Worm (Caenorhabditis elegans) whole organism, young adult: ENCODE results near the gene K06H7.1.

ENCODE experiments used
- B0035.1 ChIP-seq: sonication (generic microtip); optimal IDR thresholded peaks from 2 replicates; lab custom pipeline; 2016; ENCODE audit warnings: missing genetic modification characterization, mild to moderate bottlenecking, missing compliant biosample characterization, missing genotype, missing genetic modification reagents
- C06A6.2 ChIP-seq: fragments of 200-800 bp; sonication (Bioruptor generic); conservative IDR thresholded peaks from 2 replicates; pipeline ENCODE4 v1.3.6; 2022; ENCODE audit warnings: missing genetic modification characterization, missing compliant biosample characterization
- F10E7.11 ChIP-seq: sonication (generic microtip); optimal IDR thresholded peaks from 2 replicates; lab custom pipeline; 2017; ENCODE audit warnings: mild to moderate bottlenecking, missing genetic modification characterization, moderate library complexity, missing compliant biosample characterization
- F23B12.7 ChIP-seq: sonication (generic microtip); optimal IDR thresholded peaks from 2 replicates; lab custom pipeline; 2017; ENCODE audit warnings: missing genetic modification characterization, mild to moderate bottlenecking, missing compliant biosample characterization, antibody characterized with exemption, moderate library complexity; ENCODE audit not compliant: insufficient read depth
- F55B11.4 ChIP-seq: sonication (generic microtip); optimal IDR thresholded peaks from 2 replicates; lab custom pipeline; 2016; ENCODE audit warnings: missing compliant biosample characterization, missing genetic modification characterization, borderline replicate concordance; ENCODE audit not compliant: insufficient read depth
- K12H6.12 ChIP-seq: fragments of 200-800 bp; sonication (Bioruptor generic); optimal IDR thresholded peaks from 2 replicates; lab custom pipeline; 2018; ENCODE audit warnings: mild to moderate bottlenecking, missing genetic modification characterization, missing compliant biosample characterization
- Y56A3A.18 ChIP-seq: fragments of 200-800 bp; sonication (Bioruptor generic); IDR thresholded peaks from 2 replicates; pipeline ENCODE4 v1.3.6; 2022; ENCODE audit warnings: missing genetic modification reagents, missing genetic modification characterization, missing compliant biosample characterization
- Y79H2A.3 ChIP-seq: fragments of 200-800 bp; sonication (Bioruptor generic); conservative IDR thresholded peaks from 2 replicates; pipeline ENCODE4 v1.3.6; 2022; ENCODE audit warnings: missing genetic modification reagents, missing genetic modification characterization, missing compliant biosample characterization
- atf-7 ChIP-seq: sonication (generic microtip); optimal IDR thresholded peaks from 2 replicates; lab custom pipeline; 2017; ENCODE audit warnings: mild to moderate bottlenecking, missing genetic modification characterization, missing compliant biosample characterization
- bed-1 ChIP-seq: fragments of 200-800 bp; sonication (Bioruptor generic); IDR thresholded peaks from 2 replicates; pipeline ENCODE4 v1.3.6; 2022; ENCODE audit warnings: missing genetic modification reagents, missing genetic modification characterization, missing compliant biosample characterization
- ccch-3 ChIP-seq: fragments of 200-800 bp; sonication (Bioruptor generic); optimal IDR thresholded peaks from 2 replicates; lab custom pipeline; 2018; ENCODE audit warnings: mild to moderate bottlenecking, missing genetic modification characterization, missing compliant biosample characterization
- cebp-2 ChIP-seq: fragments of 200-800 bp; sonication (Bioruptor generic); IDR thresholded peaks from 2 replicates; pipeline ENCODE4 v1.3.6; 2022; ENCODE audit warnings: missing genetic modification characterization, missing compliant biosample characterization
- ceh-100 ChIP-seq: fragments of 200-800 bp; sonication (Bioruptor generic); IDR thresholded peaks from 2 replicates; pipeline ENCODE4 v1.3.6; 2022; ENCODE audit warnings: missing genetic modification reagents, missing genetic modification characterization, missing compliant biosample characterization
- ceh-40 ChIP-seq: fragments of 200-800 bp; sonication (Bioruptor generic); IDR thresholded peaks from 2 replicates; pipeline ENCODE4 v1.3.6; 2022; ENCODE audit warnings: missing genetic modification characterization, missing compliant biosample characterization
- ceh-79 ChIP-seq: sonication (generic microtip); optimal IDR thresholded peaks from 2 replicates; lab custom pipeline; 2017; ENCODE audit warnings: mild to moderate bottlenecking, missing genetic modification characterization, missing compliant biosample characterization
- dpl-1 ChIP-seq: fragments of 150-350 bp; optimal IDR thresholded peaks from 2 replicates; lab custom pipeline; 2014; ENCODE audit warnings: missing biosample characterization, missing genetic modification reagents, missing genetic modification characterization
- efl-1 ChIP-seq: fragments of 150-350 bp; optimal IDR thresholded peaks from 2 replicates; lab custom pipeline; 2014; ENCODE audit warnings: missing biosample characterization, missing genetic modification reagents, missing genetic modification characterization
- egrh-3 ChIP-seq: fragments of 200-800 bp; sonication (Bioruptor generic); IDR thresholded peaks from 2 replicates; pipeline ENCODE4 v1.3.6; 2022; ENCODE audit warnings: missing genetic modification reagents, missing genetic modification characterization, missing compliant biosample characterization
- ekl-4 ChIP-seq: fragments of 200-800 bp; sonication (Bioruptor generic); IDR thresholded peaks from 2 replicates; pipeline ENCODE4 v1.3.6; 2022; ENCODE audit warnings: missing genetic modification reagents, missing genetic modification characterization, missing compliant biosample characterization
- fkh-3 ChIP-seq: sonication (generic microtip); optimal IDR thresholded peaks from 2 replicates; lab custom pipeline; 2016; ENCODE audit warnings: mild to moderate bottlenecking, missing genetic modification characterization, missing compliant biosample characterization
- him-1 ChIP-seq: sonication (generic microtip); optimal IDR thresholded peaks from 2 replicates; lab custom pipeline; 2016; ENCODE audit warnings: missing genotype, missing genetic modification reagents, missing genetic modification characterization, missing compliant biosample characterization
- hlh-26 ChIP-seq: fragments of 200-800 bp; sonication (Bioruptor generic); conservative IDR thresholded peaks from 2 replicates; pipeline ENCODE4 v1.3.6; 2022; ENCODE audit warnings: missing genetic modification reagents, missing genetic modification characterization, missing compliant biosample characterization
- hmg-1.2 ChIP-seq: fragments of 200-800 bp; sonication (Bioruptor generic); IDR thresholded peaks from 2 replicates; pipeline ENCODE4 v1.3.6; 2022; ENCODE audit warnings: missing genetic modification reagents, missing genetic modification characterization, missing compliant biosample characterization
- hrde-1 ChIP-seq: sonication (generic microtip); optimal IDR thresholded peaks from 2 replicates; lab custom pipeline; 2016; ENCODE audit warnings: missing genetic modification characterization, mild to moderate bottlenecking, missing compliant biosample characterization, moderate library complexity, missing genotype, missing genetic modification reagents, borderline replicate concordance
- let-607 ChIP-seq, 2 experiments: fragments of 200-800 bp in 1 of 2; sonication (Bioruptor generic) in 1 of 2; sonication (generic microtip) in 1 of 2; optimal IDR thresholded peaks; 2 replicates each; lab custom pipeline; 2016 to 2018; ENCODE audit warnings: mild to moderate bottlenecking in 2 of 2, missing compliant biosample characterization in 2 of 2, missing genetic modification characterization in 2 of 2, moderate library complexity in 2 of 2, missing genotype in 1 of 2
- lin-35 ChIP-seq, 3 experiments: fragments of 150-350 bp in 2 of 3; sonication (generic microtip) in 1 of 3; optimal IDR thresholded peaks; 2 replicates each; lab custom pipeline; 2014 to 2018; ENCODE audit warnings: missing biosample characterization in 3 of 3, missing genetic modification characterization in 3 of 3, missing genetic modification reagents in 3 of 3
- lin-40 ChIP-seq: sonication (generic microtip); optimal IDR thresholded peaks from 2 replicates; lab custom pipeline; 2016; ENCODE audit warnings: missing genetic modification characterization, mild to moderate bottlenecking, missing compliant biosample characterization, missing genotype, missing genetic modification reagents
- lir-1 ChIP-seq: fragments of 200-800 bp; sonication (Bioruptor generic); conservative IDR thresholded peaks from 2 replicates; pipeline ENCODE4 v1.3.6; 2022; ENCODE audit warnings: missing genetic modification reagents, missing genetic modification characterization, missing compliant biosample characterization
- nhr-120 ChIP-seq: fragments of 200-800 bp; sonication (Bioruptor generic); IDR thresholded peaks from 2 replicates; pipeline ENCODE4 v1.3.6; 2022; ENCODE audit warnings: missing genetic modification characterization, missing compliant biosample characterization
- pha-4 ChIP-seq: fragments of 150-350 bp; sonication (generic microtip); optimal IDR thresholded peaks from 2 replicates; lab custom pipeline; 2014; ENCODE audit warnings: missing biosample characterization, missing genetic modification reagents, missing genetic modification characterization
- repo-1 ChIP-seq: sonication (generic microtip); optimal IDR thresholded peaks from 2 replicates; lab custom pipeline; 2017; ENCODE audit warnings: mild to moderate bottlenecking, missing genetic modification characterization, missing compliant biosample characterization
- sdz-38 ChIP-seq: sonication (generic microtip); optimal IDR thresholded peaks from 2 replicates; lab custom pipeline; 2016; ENCODE audit warnings: missing genotype, missing genetic modification characterization, missing compliant biosample characterization
- snpc-1.1 ChIP-seq: sonication (generic microtip); optimal IDR thresholded peaks from 2 replicates; lab custom pipeline; 2017; ENCODE audit warnings: missing genetic modification characterization, mild to moderate bottlenecking, missing compliant biosample characterization, antibody characterized with exemption, moderate library complexity, missing genotype, missing genetic modification reagents; ENCODE audit not compliant: insufficient read depth
- snpc-4 ChIP-seq, 5 experiments: fragments of 150-350 bp in 1 of 5; sonication (generic microtip) in 4 of 5; optimal IDR thresholded peaks; 2 replicates each; lab custom pipeline; 2014 to 2018; ENCODE audit warnings: missing genetic modification characterization in 5 of 5, missing biosample characterization in 3 of 5, antibody characterized with exemption in 2 of 5, mild to moderate bottlenecking in 2 of 5, missing compliant biosample characterization in 2 of 5, missing genotype in 2 of 5, moderate library complexity in 2 of 5, missing genetic modification reagents in 1 of 5
- somi-1 ChIP-seq: fragments of 200-800 bp; sonication (Bioruptor generic); optimal IDR thresholded peaks from 2 replicates; lab custom pipeline; 2018; ENCODE audit warnings: mild to moderate bottlenecking, missing genetic modification characterization, missing compliant biosample characterization
- tbp1 ChIP-seq: fragments of 200-800 bp; sonication (Bioruptor generic); optimal IDR thresholded peaks from 2 replicates; lab custom pipeline; 2018; ENCODE audit warnings: mild to moderate bottlenecking, missing genetic modification characterization, missing compliant biosample characterization
- tlf-1 ChIP-seq: fragments of 200-800 bp; sonication (Bioruptor generic); optimal IDR thresholded peaks from 2 replicates; lab custom pipeline; 2018; ENCODE audit warnings: mild to moderate bottlenecking, missing genetic modification characterization, missing compliant biosample characterization
- unc-62 ChIP-seq: fragments of 150-350 bp; optimal IDR thresholded peaks from 2 replicates; lab custom pipeline; 2014; ENCODE audit warnings: missing biosample characterization, missing genetic modification reagents, missing genetic modification characterization
- xnd-1 ChIP-seq: sonication (generic microtip); optimal IDR thresholded peaks from 2 replicates; lab custom pipeline; 2016; ENCODE audit warnings: missing genotype, missing genetic modification reagents, missing genetic modification characterization, missing compliant biosample characterization
- zfh-2 ChIP-seq: fragments of 200-800 bp; sonication (Bioruptor generic); conservative IDR thresholded peaks from 2 replicates; pipeline ENCODE4 v1.3.6; 2022; ENCODE audit warnings: missing genetic modification reagents, missing genetic modification characterization, missing compliant biosample characterization
- zim-3 ChIP-seq: sonication (generic microtip); optimal IDR thresholded peaks from 2 replicates; lab custom pipeline; 2017; ENCODE audit warnings: mild to moderate bottlenecking, missing genetic modification characterization, moderate library complexity, missing compliant biosample characterization
- ztf-26 ChIP-seq: sonication (generic microtip); optimal IDR thresholded peaks from 2 replicates; lab custom pipeline; 2017; ENCODE audit warnings: missing genetic modification characterization, missing compliant biosample characterization

Gene K06H7.1

DNA sequence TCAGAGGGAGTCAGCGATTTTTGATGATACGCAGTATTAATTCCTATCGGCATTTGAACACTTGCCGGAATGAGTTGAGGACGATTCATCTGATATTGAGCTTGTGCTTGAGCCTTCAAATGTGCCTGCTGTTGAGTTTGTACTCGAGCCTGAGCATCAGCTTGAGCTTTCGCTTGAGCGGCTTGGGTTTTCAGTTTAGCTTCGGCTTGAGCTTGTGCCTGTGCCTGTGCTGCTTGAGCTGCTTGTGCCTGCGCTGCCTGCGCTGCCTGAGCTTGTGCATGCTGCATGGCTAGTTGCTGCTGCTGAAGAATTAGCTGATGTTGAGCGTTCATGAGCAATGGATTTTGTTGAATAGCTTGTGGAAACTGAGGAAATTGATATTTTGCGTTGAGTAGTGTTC lies 16.8 kb downstream of the K06H7.1 start:
- TF ChIP-seq hrde-1 (tag; lab: Kevin White, UChicago), result no peak
- TF ChIP-seq bed-1, result no peak
- no peak for TF ChIP-seq atf-7 (tag; lab: Kevin White, UChicago)
- TF ChIP-seq sdz-38 (tag; lab: Kevin White, UChicago), result no peak
- TF ChIP-seq zfh-2, result peak; percentile 59
- TF ChIP-seq, all 124 proteins: peak for 1

DNA sequence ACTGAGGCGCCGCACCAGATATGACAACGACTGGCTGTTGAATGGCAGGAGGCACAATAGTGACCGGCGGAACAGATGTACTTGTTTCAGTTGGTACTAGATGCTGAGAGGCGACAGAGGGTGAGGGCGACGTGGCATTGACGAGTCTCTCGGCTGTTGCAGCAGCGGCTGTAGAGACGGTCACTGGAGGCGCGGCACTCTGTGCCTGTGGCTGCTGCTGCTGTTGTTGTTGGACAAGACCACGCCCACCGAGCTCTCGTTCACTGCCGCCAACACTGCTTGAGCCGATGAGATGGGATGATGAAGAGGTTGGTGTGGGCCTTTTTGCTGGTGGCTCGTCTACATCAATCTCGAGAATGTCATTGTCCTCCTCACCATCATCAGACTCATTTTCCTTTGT lies 18.0 kb downstream of the K06H7.1 start:
- TF ChIP-seq egrh-3 (peak; percentile 54), zfh-2 (peak; percentile 85), fkh-3 (no peak)

DNA sequence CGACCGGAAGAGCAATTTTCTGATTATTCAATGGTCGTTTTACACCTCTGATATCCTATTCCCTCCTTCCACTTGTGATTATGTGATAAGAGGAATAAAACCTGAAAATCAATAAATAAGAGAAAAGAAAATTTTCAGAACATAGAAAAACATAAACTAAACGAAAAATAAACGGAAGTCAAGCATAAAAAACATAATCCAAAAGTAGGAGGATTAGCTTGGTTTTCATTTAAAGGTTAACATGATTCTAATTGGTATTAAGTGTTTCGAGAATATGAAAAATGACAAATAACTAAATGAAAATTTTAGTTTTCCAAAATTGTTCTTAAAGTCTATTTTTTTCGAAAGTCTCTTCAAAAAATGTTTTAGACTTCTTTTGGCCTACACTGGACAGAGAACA lies 22.0 kb downstream of the K06H7.1 start, which contains the start of gene gei-8:
Gene gei-8 (minus strand): TSS at position 101 of the 400 bp plus-strand sequence.
- no peak for TF ChIP-seq K12H6.12 (tag; lab: Kevin White, UChicago)
- no peak for TF ChIP-seq hlh-26 (GFP tag; lab: Robert Waterston, UW)
- TF ChIP-seq Y79H2A.3, result no peak

DNA sequence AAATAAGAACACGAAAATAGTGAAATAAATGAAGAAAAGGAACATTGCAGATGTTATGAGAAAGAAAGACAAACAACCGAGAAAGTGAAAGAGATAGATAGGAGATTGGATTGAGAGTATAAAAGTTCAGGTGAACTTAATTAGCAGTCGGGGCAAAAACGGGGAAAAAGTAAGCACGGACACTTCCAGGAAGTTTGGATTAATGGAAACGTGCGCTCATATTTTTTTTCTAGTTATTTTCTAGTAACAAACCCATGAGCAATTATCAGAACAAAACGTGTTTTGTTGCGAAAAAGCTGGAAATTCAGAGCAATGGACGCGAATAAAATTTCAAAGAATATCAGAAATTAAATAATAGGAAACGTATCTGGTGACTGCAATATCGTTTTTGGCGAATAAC lies 22.8 kb downstream of the K06H7.1 start:
- TF ChIP-seq B0035.1 (tag; lab: Kevin White, UChicago) (no peak), ztf-26 (tag; lab: Kevin White, UChicago) (no peak), snpc-1.1 (tag; lab: Kevin White, UChicago) (no peak), repo-1 (no peak), let-607 (tag; optimal IDR thresholded peaks at IDR 0.05; lab: Kevin White, UChicago) (no peak), ceh-100 (no peak), ceh-40 (GFP tag; lab: Robert Waterston, UW) (no peak), somi-1 (no peak), F55B11.4 (tag; lab: Kevin White, UChicago) (no peak), ceh-79 (tag; lab: Kevin White, UChicago) (no peak), ekl-4 (GFP tag; lab: Robert Waterston, UW) (no peak), him-1 (no peak), zim-3 (tag; lab: Kevin White, UChicago) (no peak)

DNA sequence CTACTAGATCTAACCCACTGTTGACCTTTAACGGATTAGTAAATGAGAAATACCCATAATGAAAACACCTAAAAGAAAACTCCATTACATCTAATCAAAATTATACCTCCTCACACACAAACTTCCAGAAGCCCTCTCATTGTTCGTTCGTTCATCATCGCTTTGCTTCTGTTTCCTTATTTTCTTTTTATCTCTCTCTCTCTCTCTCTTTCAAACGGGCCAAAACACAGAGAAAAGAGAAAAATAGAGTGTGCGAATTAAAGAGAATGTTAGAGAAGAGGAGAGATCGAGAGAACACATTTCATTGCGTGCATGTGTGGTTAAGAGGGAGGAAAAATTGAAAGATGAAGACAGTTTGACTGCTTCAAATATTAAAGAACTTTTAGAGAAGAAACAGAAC lies 25.2 kb downstream of the K06H7.1 start:
- TF ChIP-seq F23B12.7 (peak; percentile 54), xnd-1 (no peak), ccch-3 (GFP tag; lab: Kevin White, UChicago) (no peak), pha-4 (tag; lab: Kevin White, UChicago) (no peak), lin-40 (tag; lab: Kevin White, UChicago) (peak; percentile 44), somi-1 (peak; percentile 34), Y56A3A.18 (GFP tag; lab: Robert Waterston, UW) (no peak), tlf-1 (GFP tag; lab: Kevin White, UChicago) (no peak), hmg-1.2 (GFP tag; lab: Robert Waterston, UW) (peak; percentile 63; the same call in 1 of the 2 replicates), lir-1 (GFP tag; lab: Robert Waterston, UW) (no peak), unc-62 (GFP tag; lab: Kevin White, UChicago) (no peak), dpl-1 (no peak), ceh-79 (tag; lab: Kevin White, UChicago) (no peak), bed-1 (no peak), nhr-120 (GFP tag; lab: Robert Waterston, UW) (no peak), cebp-2 (no peak), efl-1 (GFP tag; lab: Kevin White, UChicago) (no peak), zim-3 (tag; lab: Kevin White, UChicago) (no peak), tbp1 (GFP tag; lab: Kevin White, UChicago) (peak; percentile 4), F10E7.11 (tag; lab: Kevin White, UChicago) (no peak), repo-1 (no peak), C06A6.2 (GFP tag; lab: Robert Waterston, UW) (no peak), lin-35 (GFP tag; optimal IDR thresholded peaks at IDR 0.05; lab: Kevin White, UChicago) (peak in 1 of 3 experiments; percentile 49), snpc-4 (GFP tag; optimal IDR thresholded peaks at IDR 0.05; lab: Kevin White, UChicago) (no peak), snpc-4 (tag; optimal IDR thresholded peaks at IDR 0.05; lab: Kevin White, UChicago) (no peak)
